Fruit fly (Drosophila melanogaster): Measurements from ENCODE around the gene alpha-Est10.
A peak's percentile ranks its signal among the peaks of the same experiment; 100 is the strongest.

alpha-Est10 gene

DNA sequence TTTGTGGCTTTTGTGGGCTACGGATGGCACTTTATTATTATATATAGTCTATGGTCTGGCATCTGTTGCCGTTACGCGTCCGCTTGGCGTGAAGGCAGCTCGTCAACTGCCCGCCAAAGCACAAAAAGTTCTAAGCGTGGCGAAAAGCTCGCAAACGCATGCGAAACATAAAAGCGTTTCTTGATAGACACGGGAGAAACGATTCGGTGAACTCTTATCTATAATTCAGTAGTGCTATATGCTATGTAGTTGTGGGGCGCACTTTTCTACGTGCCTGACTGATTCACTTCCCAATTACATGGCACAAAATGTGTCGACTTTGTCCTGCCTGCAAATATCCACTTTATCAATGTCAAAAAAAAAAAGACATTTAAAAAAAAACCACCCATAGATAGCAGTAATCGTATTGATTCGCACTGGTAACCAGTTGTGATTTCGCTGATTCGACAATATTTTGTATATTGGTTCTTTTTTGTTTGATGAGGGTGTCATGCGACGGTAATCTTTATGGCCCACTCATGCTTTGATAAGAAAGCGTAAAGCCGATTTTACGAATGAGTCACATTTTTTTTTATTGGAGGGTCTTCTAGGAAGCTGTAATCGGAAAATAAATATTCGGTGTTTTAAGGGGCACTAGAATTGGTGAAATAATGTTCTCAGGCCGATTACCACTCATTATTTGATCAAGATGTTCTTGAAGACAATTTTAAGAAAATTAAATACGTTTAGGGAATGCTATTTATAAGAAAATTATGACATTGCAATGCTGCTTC lies 11.5 kb upstream of the alpha-Est10 start, which contains the start of gene alpha-Est9 (continued):
- TF ChIP-seq usp (GFP tag; optimal IDR thresholded peaks at IDR 0.05), result no peak
- peak; percentile 87 for TF ChIP-seq Med (GFP tag)
- TF ChIP-seq sd (tag; optimal IDR thresholded peaks at IDR 0.05), result peak; percentile 38
- TF ChIP-seq CrebB (tag; optimal IDR thresholded peaks at IDR 0.05), result peak; percentile 2
- no peak for TF ChIP-seq Kr (GFP tag; optimal IDR thresholded peaks at IDR 0.05)
- TF ChIP-seq CG9797 (GFP tag; optimal IDR thresholded peaks at IDR 0.05), result no peak
- no peak for TF ChIP-seq tna (GFP tag; IDR thresholded peaks at IDR 0.05; ENCODE audit: partially characterized antibody)
- peak; percentile 95 for TF ChIP-seq CG13894 (tag; optimal IDR thresholded peaks at IDR 0.05)
- no peak for TF ChIP-seq CG16813 (GFP tag; IDR thresholded peaks at IDR 0.05; ENCODE audit: partially characterized antibody)
- peak in 1 of 2 experiments; percentile 38 for TF ChIP-seq Pdp1 (GFP tag; optimal IDR thresholded peaks at IDR 0.05)
- 0 out of 3 replicates have a peak, but pooled peaks have one; percentile 25 for TF ChIP-seq CG2199 (GFP tag; IDR thresholded peaks at IDR 0.05)
- peak; percentile 17; the same call in 1 of the 2 replicates for TF ChIP-seq Adf1 (GFP tag; IDR thresholded peaks at IDR 0.05)
- TF ChIP-seq rib (GFP tag; IDR thresholded peaks at IDR 0.05), result peak; percentile 73
- no peak for TF ChIP-seq da (GFP tag; optimal IDR thresholded peaks at IDR 0.05)
- no peak for TF ChIP-seq CG18262 (tag; optimal IDR thresholded peaks at IDR 0.05)
- TF ChIP-seq CG11247 (GFP tag; IDR thresholded peaks at IDR 0.05), result 0 out of 2 replicates have a peak, but pooled peaks have one; percentile 10
- peak; percentile 52 for TF ChIP-seq Hmr (GFP tag; optimal IDR thresholded peaks at IDR 0.05)
- TF ChIP-seq CG12769 (tag; optimal IDR thresholded peaks at IDR 0.05), result peak; percentile 57
- peak; percentile 11 for TF ChIP-seq sqz (GFP tag; optimal IDR thresholded peaks at IDR 0.05)
- TF ChIP-seq CG13287 (GFP tag; IDR thresholded peaks at IDR 0.05; ENCODE audit: partially characterized antibody), result peak; percentile 43; the same call in 1 of the 2 replicates
- no peak for TF ChIP-seq CG14860 (GFP tag; IDR thresholded peaks at IDR 0.05; ENCODE audit: partially characterized antibody)
- no peak for TF ChIP-seq CG3281 (GFP tag; optimal IDR thresholded peaks at IDR 0.05)
- 0 out of 3 replicates have a peak, but pooled peaks have one; percentile 5 for TF ChIP-seq row (GFP tag; IDR thresholded peaks at IDR 0.05)
- TF ChIP-seq Ets65A (GFP tag), result no peak
- TF ChIP-seq CG10543 (GFP tag; optimal IDR thresholded peaks at IDR 0.05), result peak; percentile 47
- TF ChIP-seq CG15696 (tag; optimal IDR thresholded peaks at IDR 0.05), result no peak
- TF ChIP-seq eve (GFP tag; optimal IDR thresholded peaks at IDR 0.05), result peak in 1 of 2 experiments; percentile 14
- no peak for TF ChIP-seq CG1603 (tag; optimal IDR thresholded peaks at IDR 0.05)
- TF ChIP-seq Fer1 (GFP tag; optimal IDR thresholded peaks at IDR 0.05), result peak; percentile 45
- no peak for TF ChIP-seq gem (tag; optimal IDR thresholded peaks at IDR 0.05)
- no peak for TF ChIP-seq Oli (tag; optimal IDR thresholded peaks at IDR 0.05)
- no peak for TF ChIP-seq CG8290 (GFP tag; optimal IDR thresholded peaks at IDR 0.05)
- TF ChIP-seq CG8290 (tag; optimal IDR thresholded peaks at IDR 0.05), result peak in 1 of 2 experiments; percentile 74
- no peak for TF ChIP-seq ase (GFP tag; IDR thresholded peaks at IDR 0.05)
- TF ChIP-seq pan (optimal IDR thresholded peaks at IDR 0.05), result no peak
- peak in 1 of 2 experiments; percentile 4 for TF ChIP-seq pan (GFP tag; optimal IDR thresholded peaks at IDR 0.05 in 1 of 2, IDR thresholded peaks at IDR 0.05 in 1 of 2)

- TF ChIP-seq HLHmδ (GFP tag; optimal IDR thresholded peaks at IDR 0.05) (no peak), Dref (GFP tag; IDR thresholded peaks at IDR 0.05) (no peak), CG9609 (GFP tag; optimal IDR thresholded peaks at IDR 0.05) (no peak), CG12659 (GFP tag; optimal IDR thresholded peaks at IDR 0.05) (no peak), CG33213 (GFP tag; optimal IDR thresholded peaks at IDR 0.05) (no peak), zfh2 (GFP tag; optimal IDR thresholded peaks at IDR 0.05) (no peak), CG11504 (tag; optimal IDR thresholded peaks at IDR 0.05) (no peak), CG15479 (GFP tag; optimal IDR thresholded peaks at IDR 0.05) (no peak), CG34422 (GFP tag; IDR thresholded peaks at IDR 0.05) (no peak), CG10979 (tag; optimal IDR thresholded peaks at IDR 0.05) (no peak), grau (tag; optimal IDR thresholded peaks at IDR 0.05) (no peak), CG13424 (tag; optimal IDR thresholded peaks at IDR 0.05) (no peak), CG1792 (GFP tag; optimal IDR thresholded peaks at IDR 0.05) (no peak), Atf-2 (GFP tag; optimal IDR thresholded peaks at IDR 0.05) (no peak), rib (GFP tag; IDR thresholded peaks at IDR 0.05) (peak; percentile 55; the same call in 1 of the 2 replicates), ranshi (GFP tag; IDR thresholded peaks at IDR 0.05) (no peak)
Observed at dm6 chr3R:7503216-7503615, 9.6 kb upstream of the alpha-Est10 start.
